Worm (Caenorhabditis elegans): Measurements from ENCODE around the gene Y69E1A.4.

- TF ChIP-seq ceh-9 (tag; optimal IDR thresholded peaks at IDR 0.05) (no peak), jun-1 (tag; optimal IDR thresholded peaks at IDR 0.05) (no peak), ceh-28 (tag; optimal IDR thresholded peaks at IDR 0.05) (no peak), ztf-4 (tag; optimal IDR thresholded peaks at IDR 0.05) (no peak), elt-1 (tag; optimal IDR thresholded peaks at IDR 0.05) (no peak), lin-39 (tag; optimal IDR thresholded peaks at IDR 0.05) (no peak), unc-62 (GFP tag; optimal IDR thresholded peaks at IDR 0.05) (no peak), daf-12 (tag; optimal IDR thresholded peaks at IDR 0.05) (no peak), nhr-11 (tag; optimal IDR thresholded peaks at IDR 0.05) (no peak), snpc-4 (tag; optimal IDR thresholded peaks at IDR 0.05) (no peak)
These were observed 2.7 kb downstream of the Y69E1A.4 start, which contains the start of gene Y69E1A.5 for ce11 chrIV:10957583-10958229.
